Worm (Caenorhabditis elegans): ENCODE measurements around the gene rike-1.

DNA sequence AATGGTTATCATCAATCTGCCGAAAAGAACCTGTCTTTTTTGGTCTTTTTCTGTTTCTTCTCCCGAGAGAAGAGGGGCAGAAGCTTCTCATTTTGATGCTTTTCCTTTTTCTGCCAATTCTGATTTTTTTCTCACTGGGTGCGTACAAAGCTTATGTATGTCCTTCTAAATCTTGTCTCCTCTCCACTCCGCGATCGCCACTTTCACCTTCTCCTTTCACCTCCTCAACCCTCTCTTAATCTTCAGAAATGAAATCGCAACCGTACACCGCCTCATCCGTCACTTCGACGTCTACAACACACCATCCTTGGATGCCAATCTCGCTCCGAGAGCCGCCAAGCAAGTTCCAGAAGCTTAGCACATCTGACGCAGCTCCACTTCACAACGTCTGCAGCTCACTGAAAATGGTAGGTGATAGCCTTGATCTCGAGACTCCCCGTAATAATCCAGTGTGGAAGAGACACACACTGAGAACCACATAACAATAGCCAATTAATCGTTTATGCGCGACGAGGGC lies 37.6 kb downstream of the rike-1 start, which contains the start of gene R02D5.1:
- TF ChIP-seq aly-2 (tag; optimal IDR thresholded peaks at IDR 0.05) (no peak), unc-62 (GFP tag; optimal IDR thresholded peaks at IDR 0.05) (no peak), lin-13 (GFP tag; optimal IDR thresholded peaks at IDR 0.05) (no peak), fos-1 (tag; optimal IDR thresholded peaks at IDR 0.05) (no peak), ztf-4 (tag; optimal IDR thresholded peaks at IDR 0.05) (no peak), nhr-6 (tag; optimal IDR thresholded peaks at IDR 0.05) (no peak), nhr-12 (tag; optimal IDR thresholded peaks at IDR 0.05) (no peak), ceh-82 (tag; optimal IDR thresholded peaks at IDR 0.05) (no peak), elt-3 (tag; optimal IDR thresholded peaks at IDR 0.05) (no peak), ZK546.5 (tag; optimal IDR thresholded peaks at IDR 0.05) (no peak), blmp-1 (tag; optimal IDR thresholded peaks at IDR 0.05; ENCODE audit: insufficient read depth) (peak; percentile 88)

All from whole organism, L2 larva.